Worm (Caenorhabditis elegans) whole organism, late embryonic: Measurements from ENCODE around the gene C13F10.5.

Source experiments
- C08G9.2 ChIP-seq: sonication (generic microtip); optimal IDR thresholded peaks from 2 replicates; lab custom pipeline; 2016; ENCODE audit warnings: mild to moderate bottlenecking, missing genetic modification characterization, moderate library complexity, missing compliant biosample characterization
- F13H6.1 ChIP-seq: sonication (generic microtip); optimal IDR thresholded peaks from 2 replicates; lab custom pipeline; 2016; ENCODE audit warnings: missing genetic modification characterization, missing compliant biosample characterization
- K02D7.2 ChIP-seq: sonication (generic microtip); optimal IDR thresholded peaks from 2 replicates; lab custom pipeline; 2017; ENCODE audit warnings: mild to moderate bottlenecking, missing genetic modification characterization, missing compliant biosample characterization
- K09A11.1 ChIP-seq: sonication (generic microtip); optimal IDR thresholded peaks from 2 replicates; lab custom pipeline; 2017; ENCODE audit warnings: antibody characterized with exemption, mild to moderate bottlenecking, missing genetic modification characterization, missing compliant biosample characterization; ENCODE audit not compliant: insufficient read depth
- ahr-1 ChIP-seq: sonication (generic microtip); optimal IDR thresholded peaks from 2 replicates; lab custom pipeline; 2016; ENCODE audit warnings: missing genetic modification characterization, missing compliant biosample characterization
- ceh-14 ChIP-seq: sonication (generic microtip); optimal IDR thresholded peaks from 2 replicates; lab custom pipeline; 2016; ENCODE audit warnings: missing genotype, missing genetic modification characterization, missing compliant biosample characterization
- ceh-18 ChIP-seq: sonication (generic microtip); optimal IDR thresholded peaks from 2 replicates; lab custom pipeline; 2016; ENCODE audit warnings: missing genetic modification characterization, missing compliant biosample characterization
- ceh-19 ChIP-seq: fragments of 200-800 bp; sonication (Bioruptor generic); optimal IDR thresholded peaks from 2 replicates; lab custom pipeline; 2018; ENCODE audit warnings: mild to moderate bottlenecking, missing genetic modification characterization, missing compliant biosample characterization
- ceh-22 ChIP-seq: sonication (generic microtip); optimal IDR thresholded peaks from 2 replicates; lab custom pipeline; 2017; ENCODE audit warnings: missing biosample characterization, missing genetic modification characterization
- ceh-24 ChIP-seq: sonication (generic microtip); optimal IDR thresholded peaks from 2 replicates; lab custom pipeline; 2016; ENCODE audit warnings: mild to moderate bottlenecking, missing genetic modification characterization, missing compliant biosample characterization
- ceh-30 ChIP-seq: fragments of 150-350 bp; optimal IDR thresholded peaks from 2 replicates; lab custom pipeline; 2014; ENCODE audit warnings: missing biosample characterization, missing genetic modification characterization
- ceh-45 ChIP-seq: fragments of 200-800 bp; sonication (Bioruptor generic); IDR thresholded peaks from 2 replicates; pipeline ENCODE4 v1.3.6; 2022; ENCODE audit warnings: missing genetic modification reagents, missing genetic modification characterization, missing compliant biosample characterization
- ceh-9 ChIP-seq: sonication (generic microtip); optimal IDR thresholded peaks from 2 replicates; lab custom pipeline; 2016; ENCODE audit warnings: mild to moderate bottlenecking, missing genetic modification characterization, inconsistent platforms, missing compliant biosample characterization
- dve-1 ChIP-seq: sonication (generic microtip); optimal IDR thresholded peaks from 2 replicates; lab custom pipeline; 2017; ENCODE audit warnings: antibody characterized with exemption, mild to moderate bottlenecking, missing genetic modification characterization, missing compliant biosample characterization
- elt-2 ChIP-seq: sonication (generic microtip); optimal IDR thresholded peaks from 2 replicates; lab custom pipeline; 2016; ENCODE audit warnings: missing genetic modification reagents, missing genetic modification characterization, missing compliant biosample characterization
- ets-4 ChIP-seq: sonication (generic microtip); optimal IDR thresholded peaks from 2 replicates; lab custom pipeline; 2016; ENCODE audit warnings: missing genetic modification characterization, missing compliant biosample characterization
- eyg-1 ChIP-seq: sonication (generic microtip); optimal IDR thresholded peaks from 2 replicates; lab custom pipeline; 2016; ENCODE audit warnings: missing genotype, missing genetic modification characterization, missing compliant biosample characterization
- fax-1 ChIP-seq: sonication (generic microtip); optimal IDR thresholded peaks from 2 replicates; lab custom pipeline; 2016; ENCODE audit warnings: missing genotype, missing genetic modification characterization, missing compliant biosample characterization
- gmeb-2 ChIP-seq: sonication (generic microtip); optimal IDR thresholded peaks from 2 replicates; lab custom pipeline; 2016; ENCODE audit warnings: missing genetic modification characterization, inconsistent platforms, missing compliant biosample characterization
- hlh-13 ChIP-seq: fragments of 200-800 bp; sonication (Bioruptor generic); optimal IDR thresholded peaks from 2 replicates; lab custom pipeline; 2018; ENCODE audit warnings: mild to moderate bottlenecking, missing genetic modification characterization, missing compliant biosample characterization
- hlh-15 ChIP-seq: sonication (generic microtip); optimal IDR thresholded peaks from 2 replicates; lab custom pipeline; 2016; ENCODE audit warnings: missing genetic modification characterization, missing compliant biosample characterization
- hlh-30 ChIP-seq: sonication (generic microtip); optimal IDR thresholded peaks from 2 replicates; lab custom pipeline; 2017; ENCODE audit warnings: antibody characterized with exemption, missing genetic modification characterization, missing compliant biosample characterization; ENCODE audit not compliant: insufficient read depth
- hlh-6 ChIP-seq: sonication (generic microtip); optimal IDR thresholded peaks from 2 replicates; lab custom pipeline; 2016; ENCODE audit warnings: missing genotype, missing genetic modification characterization, missing compliant biosample characterization
- lin-11 ChIP-seq: fragments of 200-800 bp; sonication (Bioruptor generic); optimal IDR thresholded peaks from 2 replicates; lab custom pipeline; 2018; ENCODE audit warnings: mild to moderate bottlenecking, missing genetic modification characterization, missing compliant biosample characterization
- nfya-1 ChIP-seq: sonication (generic microtip); optimal IDR thresholded peaks from 2 replicates; lab custom pipeline; 2017; ENCODE audit warnings: missing genetic modification characterization, mild to moderate bottlenecking, missing compliant biosample characterization, antibody characterized with exemption, moderate library complexity
- nhr-232 ChIP-seq: sonication (generic microtip); optimal IDR thresholded peaks from 2 replicates; lab custom pipeline; 2016; ENCODE audit warnings: missing genetic modification characterization, missing compliant biosample characterization
- npax-4 ChIP-seq: sonication (generic microtip); optimal IDR thresholded peaks from 2 replicates; lab custom pipeline; 2016; ENCODE audit warnings: missing genetic modification characterization, missing compliant biosample characterization
- pha-2 ChIP-seq: sonication (generic microtip); optimal IDR thresholded peaks from 2 replicates; lab custom pipeline; 2017; ENCODE audit warnings: mild to moderate bottlenecking, missing genetic modification characterization, missing compliant biosample characterization
- sox-2 ChIP-seq: fragments of 200-800 bp; sonication (Bioruptor generic); IDR thresholded peaks from 2 replicates; pipeline ENCODE4 v1.3.6; 2022; ENCODE audit warnings: missing genetic modification reagents, missing genetic modification characterization, missing compliant biosample characterization
- sox-4 ChIP-seq: sonication (generic microtip); optimal IDR thresholded peaks from 2 replicates; lab custom pipeline; 2017; ENCODE audit warnings: mild to moderate bottlenecking, missing genetic modification characterization, inconsistent platforms, missing compliant biosample characterization
- tbx-2 ChIP-seq: sonication (generic microtip); optimal IDR thresholded peaks from 2 replicates; lab custom pipeline; 2016; ENCODE audit warnings: missing genetic modification characterization, missing compliant biosample characterization
- tbx-7 ChIP-seq: sonication (generic microtip); optimal IDR thresholded peaks from 2 replicates; lab custom pipeline; 2016; ENCODE audit warnings: missing genotype, missing genetic modification characterization, missing compliant biosample characterization
- unc-55 ChIP-seq: sonication (generic microtip); optimal IDR thresholded peaks from 2 replicates; lab custom pipeline; 2017; ENCODE audit warnings: missing biosample characterization, missing genetic modification reagents, missing genetic modification characterization
- zip-5 ChIP-seq: sonication (generic microtip); optimal IDR thresholded peaks from 2 replicates; lab custom pipeline; 2016; ENCODE audit warnings: missing genetic modification characterization, missing compliant biosample characterization
- ztf-16 ChIP-seq: sonication (generic microtip); optimal IDR thresholded peaks from 2 replicates; lab custom pipeline; 2017; ENCODE audit warnings: missing genetic modification characterization, missing compliant biosample characterization

The C13F10.5 gene

DNA sequence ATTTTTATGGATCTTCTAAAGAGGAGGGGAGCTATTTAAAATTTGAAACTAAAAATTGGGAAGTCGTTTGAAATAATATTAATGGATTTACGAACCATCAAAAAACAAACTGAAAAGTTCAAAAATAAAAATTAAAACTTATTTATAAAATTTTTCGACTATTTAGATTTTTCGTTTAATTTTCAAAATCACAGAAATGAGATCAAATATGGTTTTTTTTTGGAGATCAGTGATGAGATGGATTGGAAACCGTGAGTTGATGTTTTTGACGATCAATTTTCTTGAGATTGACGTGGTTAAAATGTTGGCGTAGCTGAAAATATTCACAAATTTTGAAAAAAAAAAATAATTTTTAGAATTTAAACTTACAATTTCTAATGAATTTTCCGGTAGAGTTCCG is at the start of gene C13F10.5:
Gene C13F10.5, minus strand, starts transcription at position 101 of the 400 bp plus-strand sequence.
- TF ChIP-seq ceh-30 (tag; lab: Kevin White, UChicago) (no peak), tbx-7 (no peak), ceh-9 (tag; lab: Kevin White, UChicago) (no peak), ztf-16 (tag; lab: Kevin White, UChicago) (no peak), lin-11 (no peak), fax-1 (tag; lab: Kevin White, UChicago) (no peak), tbx-2 (tag; lab: Kevin White, UChicago) (no peak), ceh-45 (GFP tag; lab: Robert Waterston, UW) (no peak)

DNA sequence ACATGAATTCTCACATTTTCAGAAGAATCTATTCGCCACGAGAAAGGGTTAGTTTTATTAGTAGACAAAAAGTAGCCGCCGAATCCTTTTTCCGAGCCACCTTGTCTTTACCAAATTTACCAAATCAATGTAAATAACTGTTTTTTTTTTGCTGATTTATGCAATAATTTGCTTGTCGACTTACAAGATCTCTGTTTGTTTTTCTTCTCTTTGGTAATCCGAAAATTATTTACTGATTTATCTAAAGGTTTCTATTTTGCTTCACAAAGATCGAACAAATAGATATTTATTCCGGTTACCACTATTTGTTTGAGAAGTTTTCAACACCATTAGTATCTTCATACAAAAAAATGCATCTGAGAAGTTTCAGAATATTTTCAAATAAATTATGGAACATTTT is 47.1 kb upstream of the C13F10.5 start, which contains the start of gene C13A2.7:
Gene C13A2.7, plus strand, starts transcription at position 301 of the 400 bp plus-strand sequence.
- TF ChIP-seq hlh-6 (tag; lab: Kevin White, UChicago) (no peak), K02D7.2 (tag; lab: Kevin White, UChicago) (no peak), hlh-30 (no peak), npax-4 (tag; lab: Kevin White, UChicago) (no peak)
- TF ChIP-seq, all 69 proteins: peak for 0

DNA sequence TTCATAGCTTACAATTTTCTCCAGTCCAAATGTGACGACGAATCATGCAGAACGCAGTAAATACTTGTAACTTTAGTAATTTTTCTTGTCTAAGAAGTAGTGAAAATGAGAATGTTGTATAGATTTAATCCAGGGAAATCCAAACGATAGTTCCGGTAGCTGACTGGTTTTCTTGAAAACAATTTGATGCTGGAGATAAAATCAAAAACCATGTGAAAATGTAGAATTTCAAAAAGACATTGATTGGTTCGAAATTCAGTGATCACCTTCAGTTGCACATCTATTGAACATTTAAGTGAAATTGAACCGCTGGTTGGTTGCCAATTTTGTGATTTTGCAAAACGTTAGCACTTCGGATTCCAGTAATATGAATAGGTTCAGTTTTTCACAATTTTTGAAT is 45.2 kb upstream of the C13F10.5 start, which contains the start of gene C13A2.9:
Gene C13A2.9, minus strand, starts transcription at position 101 of the 400 bp plus-strand sequence.
- TF ChIP-seq ceh-22 (tag; lab: Kevin White, UChicago) (no peak), ets-4 (tag; lab: Kevin White, UChicago) (no peak), nfya-1 (tag; lab: Kevin White, UChicago) (no peak), C08G9.2 (tag; lab: Kevin White, UChicago) (no peak), sox-4 (tag; lab: Kevin White, UChicago) (no peak), ceh-19 (no peak), K09A11.1 (tag; lab: Kevin White, UChicago) (no peak), ahr-1 (no peak), hlh-15 (tag; lab: Kevin White, UChicago) (no peak), hlh-6 (tag; lab: Kevin White, UChicago) (no peak), gmeb-2 (tag; lab: Kevin White, UChicago) (no peak), ceh-9 (tag; lab: Kevin White, UChicago) (no peak)

DNA sequence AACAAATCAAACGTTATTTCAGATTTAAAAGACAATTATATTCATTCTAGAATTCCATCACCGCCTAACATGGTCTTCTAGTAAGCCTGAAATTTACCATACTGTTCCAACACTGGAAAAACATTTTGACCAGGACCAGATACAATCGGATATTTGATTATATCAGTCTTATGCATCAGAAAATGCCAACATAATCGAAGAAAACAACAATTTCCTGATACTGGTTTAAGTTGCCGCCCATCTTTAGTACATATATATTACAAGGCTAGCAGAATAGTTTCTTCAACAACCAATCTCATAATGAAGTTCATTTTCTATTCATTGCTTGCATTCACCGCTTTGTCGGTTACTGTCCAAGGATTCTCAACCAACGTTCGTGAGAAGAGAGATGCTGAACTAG is 40.1 kb upstream of the C13F10.5 start, which contains the start of gene C13A2.12:
Gene C13A2.12, plus strand, starts transcription at position 301 of the 400 bp plus-strand sequence.
- TF ChIP-seq hlh-13 (GFP tag; lab: Kevin White, UChicago) (no peak), ceh-14 (no peak)

DNA sequence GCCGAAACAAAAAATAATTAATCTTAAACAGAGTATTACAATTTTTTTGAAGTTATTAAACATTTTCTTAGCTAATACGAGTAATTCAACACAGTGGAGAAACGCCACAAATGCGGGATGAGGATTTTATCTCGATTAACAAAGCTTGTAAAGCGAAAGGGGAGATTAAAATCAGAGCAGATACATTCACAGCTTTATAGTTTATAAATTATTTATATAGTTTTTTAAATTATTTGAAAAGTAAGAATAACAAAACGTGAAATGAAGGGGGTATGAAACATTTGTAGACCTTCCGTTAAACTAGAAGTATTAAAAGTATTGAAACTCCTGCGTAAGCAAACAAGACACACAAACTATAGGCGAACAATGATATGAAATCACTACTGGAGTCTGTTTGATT is 36.2 kb upstream of the C13F10.5 start, which contains the start of gene C05C8.8:
Gene C05C8.8, minus strand, starts transcription at position 101 of the 400 bp plus-strand sequence.
- no peak for TF ChIP-seq unc-55 (GFP tag; lab: Kevin White, UChicago)
- no peak for TF ChIP-seq F13H6.1 (tag; lab: Kevin White, UChicago)
- no peak for TF ChIP-seq zip-5 (tag; lab: Kevin White, UChicago)
- TF ChIP-seq ceh-9 (tag; lab: Kevin White, UChicago): no peak
- no peak for TF ChIP-seq eyg-1 (tag; lab: Kevin White, UChicago)
- no peak for TF ChIP-seq ceh-24 (tag; lab: Kevin White, UChicago)
- no peak for TF ChIP-seq sox-2
- TF ChIP-seq nhr-232 (tag; lab: Kevin White, UChicago): no peak
- no peak for TF ChIP-seq dve-1 (tag; lab: Kevin White, UChicago)
- TF ChIP-seq npax-4 (tag; lab: Kevin White, UChicago): no peak
- no peak for TF ChIP-seq C08G9.2 (tag; lab: Kevin White, UChicago)
- TF ChIP-seq gmeb-2 (tag; lab: Kevin White, UChicago): no peak
- TF ChIP-seq elt-2: no peak
- no peak for TF ChIP-seq ceh-18 (tag; lab: Kevin White, UChicago)
- no peak for TF ChIP-seq pha-2 (tag; lab: Kevin White, UChicago)
